Worm (Caenorhabditis elegans): ENCODE data around the gene evl-14.

The evl-14 gene

DNA sequence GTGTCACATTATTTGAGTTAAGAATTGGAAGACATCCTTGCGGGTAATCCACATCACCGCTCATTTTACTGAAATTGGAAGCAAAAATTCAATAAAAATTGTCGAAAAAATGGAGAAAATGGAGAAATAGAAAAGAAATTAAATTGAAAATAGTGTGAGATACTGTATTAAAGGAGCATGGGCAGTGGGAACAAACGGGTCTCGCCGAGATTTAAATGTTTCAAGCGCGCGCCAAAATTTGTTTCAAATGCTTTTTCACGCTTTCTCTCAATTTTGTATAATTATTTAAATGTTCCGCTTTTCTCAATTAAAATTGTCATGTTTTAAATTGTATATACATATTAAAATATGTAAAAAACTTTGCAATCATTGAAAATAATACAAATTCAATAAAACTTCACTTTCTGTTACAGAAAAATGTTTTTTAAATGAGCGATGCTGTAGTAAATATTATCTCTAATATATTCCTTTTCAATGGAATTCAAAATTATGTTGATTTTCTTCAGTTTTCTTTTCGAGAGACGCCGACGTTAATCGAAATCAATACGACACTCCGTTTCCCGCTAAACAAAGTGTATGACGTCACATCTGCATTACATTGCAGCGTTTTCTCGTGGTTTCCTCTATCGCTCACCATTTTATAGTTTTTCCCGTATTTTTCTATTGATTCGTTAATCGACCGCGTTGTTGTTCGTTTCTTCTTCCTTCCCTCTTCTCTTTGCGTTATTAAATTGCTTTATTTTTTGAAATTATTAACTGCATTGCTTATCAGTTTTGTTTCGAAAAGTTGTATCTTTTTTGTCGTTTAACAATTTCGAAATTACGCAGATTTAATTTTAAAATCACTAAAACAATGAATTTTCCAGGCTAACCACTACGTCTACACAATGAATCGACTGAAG lies at the start of gene evl-14, which contains the start of gene dcn-1:
TSS of gene evl-14 (minus strand) at position 68 of the 902 bp plus-strand sequence.
TSS of gene dcn-1 (plus strand) at position 852 of the 902 bp plus-strand sequence.
- TF ChIP-seq unc-62 (GFP tag; optimal IDR thresholded peaks at IDR 0.05), result no peak

DNA sequence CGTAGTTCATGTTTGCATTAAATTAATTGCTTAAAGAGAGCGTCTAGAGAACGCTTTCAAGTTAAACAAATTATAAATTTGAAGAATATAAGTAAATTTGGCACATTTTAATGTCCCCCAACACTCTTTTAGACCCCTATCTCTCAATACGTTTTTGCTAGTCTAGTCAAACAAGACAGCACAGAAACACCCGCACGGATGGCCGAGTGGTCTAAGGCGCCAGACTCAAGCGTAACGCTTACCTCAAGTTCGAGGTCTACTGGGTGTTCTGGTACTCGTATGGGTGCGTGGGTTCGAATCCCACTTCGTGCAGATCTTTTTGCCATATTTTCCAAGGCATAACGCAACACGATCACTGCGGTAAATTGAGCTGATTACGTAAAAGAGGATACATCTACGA lies 49.4 kb upstream of the evl-14 start:
- TF ChIP-seq unc-62 (GFP tag; optimal IDR thresholded peaks at IDR 0.05), result no peak

DNA sequence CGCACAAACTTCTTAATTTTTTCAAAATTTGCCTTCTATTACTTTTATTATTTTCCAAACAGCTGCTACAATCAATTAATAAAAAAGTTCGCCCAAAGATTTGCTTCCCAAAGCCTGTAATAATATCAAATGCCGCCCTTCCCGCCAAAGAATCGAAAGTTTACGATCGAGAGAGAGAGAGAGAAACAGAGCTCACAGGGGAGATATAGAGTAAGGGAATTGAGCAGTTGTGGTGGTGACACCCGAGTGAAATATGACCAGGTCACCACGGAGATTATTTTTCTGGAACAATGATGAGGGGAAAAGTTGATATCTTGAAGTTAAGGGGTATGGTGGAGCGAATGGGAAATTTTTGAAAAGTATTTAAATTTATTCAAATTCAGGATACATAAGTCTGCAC lies 47.0 kb upstream of the evl-14 start:
- TF ChIP-seq unc-62 (GFP tag; optimal IDR thresholded peaks at IDR 0.05), result no peak

ce11 chrIII:4359208-4359607 lies 46.3 kb upstream of the evl-14 start:
- TF ChIP-seq unc-62 (GFP tag; optimal IDR thresholded peaks at IDR 0.05), result no peak

- TF ChIP-seq unc-62 (GFP tag; optimal IDR thresholded peaks at IDR 0.05), result no peak
Observed at ce11 chrIII:4358345-4358744, 45.4 kb upstream of the evl-14 start.

DNA sequence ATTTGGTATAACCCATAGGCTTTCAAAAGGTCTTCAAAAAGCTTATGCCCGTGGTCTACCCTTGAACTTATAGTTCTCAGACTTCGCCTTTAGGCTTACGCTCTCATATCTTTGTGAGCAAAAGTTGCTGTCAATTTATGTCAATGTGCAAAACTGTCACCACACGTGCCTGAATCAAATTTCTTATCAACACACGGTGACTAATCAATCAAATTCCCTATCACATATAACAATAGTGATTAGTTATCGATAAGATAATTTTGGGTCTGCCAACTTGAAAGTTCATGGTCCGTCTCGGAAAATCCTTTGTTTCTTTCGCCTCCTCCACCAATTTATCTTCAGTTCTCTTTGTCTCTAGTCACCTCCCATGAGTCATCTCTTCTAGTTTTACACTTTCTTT lies 44.5 kb upstream of the evl-14 start:
- no peak for TF ChIP-seq unc-62 (GFP tag; optimal IDR thresholded peaks at IDR 0.05)

ce11 chrIII:4356384-4356783 lies 43.5 kb upstream of the evl-14 start, which contains the start of gene mnp-1:
Gene mnp-1, plus strand, starts transcription at chrIII:4356594.
- no peak for TF ChIP-seq unc-62 (GFP tag; optimal IDR thresholded peaks at IDR 0.05)

DNA sequence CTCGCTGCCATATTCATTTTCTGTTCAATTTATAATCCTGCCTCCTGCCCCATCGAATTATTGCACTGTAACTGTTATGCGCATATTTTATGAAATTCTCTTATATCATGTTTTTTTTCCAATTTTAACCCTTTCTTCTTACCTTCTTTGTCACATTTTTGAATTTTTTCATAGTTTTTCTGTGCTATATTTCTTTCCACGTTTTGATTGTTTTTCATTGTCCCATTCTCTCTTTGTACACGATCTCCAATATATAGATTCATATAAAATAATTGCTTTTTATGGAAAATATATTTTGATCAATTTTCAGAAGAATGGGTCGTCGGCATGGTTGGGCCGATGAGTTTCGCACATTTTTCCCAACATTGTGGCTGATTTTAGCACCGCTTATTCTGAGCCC lies 36.9 kb upstream of the evl-14 start, which contains the start of gene B0285.6:
TSS of gene B0285.6 (plus strand) at position 301 of the 400 bp plus-strand sequence.
- no peak for TF ChIP-seq unc-62 (GFP tag; optimal IDR thresholded peaks at IDR 0.05)

- TF ChIP-seq unc-62 (GFP tag; optimal IDR thresholded peaks at IDR 0.05), result no peak
Observed at ce11 chrIII:4345034-4345433, 32.1 kb upstream of the evl-14 start, which contains the start of gene hse-5. Gene hse-5, plus strand, starts transcription at chrIII:4345334.

- no peak for TF ChIP-seq unc-62 (GFP tag; optimal IDR thresholded peaks at IDR 0.05)
Observed at ce11 chrIII:4343070-4343469, 30.1 kb upstream of the evl-14 start, which contains the start of the genes B0285.3 and lcmt-1. Gene B0285.3, minus strand, starts transcription at chrIII:4343336. Gene lcmt-1, plus strand, starts transcription at chrIII:4343446.

- no peak for TF ChIP-seq unc-62 (GFP tag; optimal IDR thresholded peaks at IDR 0.05)
Observed at ce11 chrIII:4335614-4336013, 22.7 kb upstream of the evl-14 start.

- no peak for TF ChIP-seq unc-62 (GFP tag; optimal IDR thresholded peaks at IDR 0.05)
Observed at ce11 chrIII:4332543-4333042, 19.7 kb upstream of the evl-14 start, which contains the start of gene cdk-12. Gene cdk-12, plus strand, starts transcription at chrIII:4332992.

ce11 chrIII:4330984-4331383 lies 18.1 kb upstream of the evl-14 start, which contains the start of gene gly-6:
Gene gly-6, minus strand, starts transcription at chrIII:4331228.
- no peak for TF ChIP-seq unc-62 (GFP tag; optimal IDR thresholded peaks at IDR 0.05)

ce11 chrIII:4328208-4328987 lies 15.5 kb upstream of the evl-14 start:
- TF ChIP-seq unc-62 (GFP tag; optimal IDR thresholded peaks at IDR 0.05), result no peak

DNA sequence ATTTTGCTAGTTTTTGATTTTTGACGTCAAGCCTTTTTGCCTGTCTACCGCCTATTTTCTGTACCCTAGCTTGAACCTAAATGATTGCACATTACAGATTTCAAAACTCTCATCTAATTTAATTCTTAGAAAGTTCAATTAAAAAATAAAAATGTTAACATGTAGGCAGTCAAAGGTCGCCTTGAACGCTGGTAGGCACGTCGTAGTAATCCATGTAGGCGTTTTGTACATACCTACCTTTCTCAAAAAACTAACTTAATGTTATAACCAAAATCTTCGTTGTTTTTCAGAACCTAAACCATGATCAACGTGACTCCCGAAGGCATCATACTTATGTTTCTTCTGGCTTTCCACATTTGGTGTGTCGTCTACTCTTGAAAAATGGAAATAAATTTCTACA lies 10.9 kb upstream of the evl-14 start, which contains the start of gene H38K22.9:
TSS of gene H38K22.9 (plus strand) at position 301 of the 400 bp plus-strand sequence.
- no peak for TF ChIP-seq unc-62 (GFP tag; optimal IDR thresholded peaks at IDR 0.05)

DNA sequence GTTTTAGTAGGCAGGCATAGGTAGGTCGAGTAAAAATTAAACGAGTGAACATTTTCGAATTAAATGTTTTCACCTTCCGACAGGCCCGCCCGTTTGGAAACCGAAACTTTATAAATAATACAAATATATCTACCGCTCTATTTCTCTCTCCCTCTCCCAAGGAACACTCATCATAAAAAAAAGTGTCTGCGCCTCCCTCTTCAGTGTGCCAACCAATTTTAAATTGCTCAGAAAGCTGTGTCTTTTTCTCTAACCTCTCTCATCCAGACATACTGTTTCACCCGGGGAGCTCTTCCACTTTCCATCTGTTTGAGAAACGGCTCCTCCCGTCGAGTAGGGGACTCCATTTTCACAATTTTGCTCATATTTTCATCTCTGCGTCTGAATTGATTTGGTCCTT lies 10.2 kb upstream of the evl-14 start:
- TF ChIP-seq unc-62 (GFP tag; optimal IDR thresholded peaks at IDR 0.05), result no peak
